Worm (Caenorhabditis elegans) whole organism, L3 larva: ENCODE data around the gene ula-1.

ENCODE experiments used
- R02D3.7 ChIP-seq: fragments of 150-350 bp; optimal IDR thresholded peaks from 2 replicates; lab custom pipeline; 2014; ENCODE audit warnings: missing biosample characterization, missing genetic modification characterization
- ZK546.5 ChIP-seq: sonication (generic microtip); optimal IDR thresholded peaks from 2 replicates; lab custom pipeline; 2017; ENCODE audit warnings: missing biosample characterization, missing genetic modification characterization
- aly-2 ChIP-seq: fragments of 150-350 bp; optimal IDR thresholded peaks from 2 replicates; lab custom pipeline; 2014; ENCODE audit warnings: missing biosample characterization, missing genetic modification characterization
- ama-1 ChIP-seq: fragments of 150-350 bp; optimal IDR thresholded peaks from 2 replicates; lab custom pipeline; 2018
- ceh-28 ChIP-seq: fragments of 150-350 bp; optimal IDR thresholded peaks from 2 replicates; lab custom pipeline; 2014; ENCODE audit warnings: missing biosample characterization, missing genetic modification reagents, missing genetic modification characterization
- ceh-82 ChIP-seq: fragments of 150-350 bp; optimal IDR thresholded peaks from 2 replicates; lab custom pipeline; 2014; ENCODE audit warnings: missing biosample characterization, missing genetic modification characterization
- ceh-9 ChIP-seq: sonication (generic microtip); optimal IDR thresholded peaks from 2 replicates; lab custom pipeline; 2018; ENCODE audit warnings: missing biosample characterization, missing genetic modification characterization
- daf-12 ChIP-seq: fragments of 150-350 bp; optimal IDR thresholded peaks from 2 replicates; lab custom pipeline; 2014; ENCODE audit warnings: missing biosample characterization, missing genetic modification reagents, missing genetic modification characterization
- egl-27 ChIP-seq: sonication (generic microtip); optimal IDR thresholded peaks from 4 replicates; lab custom pipeline; 2017; ENCODE audit warnings: missing biosample characterization, missing genetic modification reagents, missing genetic modification characterization
- egl-5 ChIP-seq: fragments of 150-350 bp; optimal IDR thresholded peaks from 2 replicates; lab custom pipeline; 2017; ENCODE audit warnings: missing biosample characterization, missing genetic modification reagents, missing genetic modification characterization, inconsistent platforms
- elt-1 ChIP-seq: fragments of 150-350 bp; optimal IDR thresholded peaks from 2 replicates; lab custom pipeline; 2014; ENCODE audit warnings: missing biosample characterization, missing genetic modification characterization
- elt-2 ChIP-seq: sonication (generic microtip); optimal IDR thresholded peaks from 2 replicates; lab custom pipeline; 2016; ENCODE audit warnings: missing genetic modification reagents, mild to moderate bottlenecking, missing genetic modification characterization, missing compliant biosample characterization
- eor-1 ChIP-seq, 2 experiments: fragments of 150-350 bp; optimal IDR thresholded peaks; 2 replicates each; lab custom pipeline; 2014 to 2018; ENCODE audit warnings: missing biosample characterization in 2 of 2, missing genetic modification characterization in 2 of 2
- fkh-10 ChIP-seq: sonication (generic microtip); optimal IDR thresholded peaks from 2 replicates; lab custom pipeline; 2017; ENCODE audit warnings: missing biosample characterization, missing genetic modification reagents, missing genetic modification characterization
- fkh-2 ChIP-seq: fragments of 150-350 bp; optimal IDR thresholded peaks from 2 replicates; lab custom pipeline; 2014; ENCODE audit warnings: missing biosample characterization, missing genetic modification reagents, missing genetic modification characterization
- hmg-11 ChIP-seq: sonication (generic microtip); optimal IDR thresholded peaks from 2 replicates; lab custom pipeline; 2016; ENCODE audit warnings: missing genetic modification characterization, missing compliant biosample characterization
- jun-1 ChIP-seq: fragments of 150-350 bp; optimal IDR thresholded peaks from 2 replicates; lab custom pipeline; 2014; ENCODE audit warnings: missing biosample characterization, missing genetic modification reagents, missing genetic modification characterization
- lin-15B ChIP-seq: fragments of 150-350 bp; optimal IDR thresholded peaks from 2 replicates; lab custom pipeline; 2014; ENCODE audit warnings: missing biosample characterization, missing genetic modification characterization
- lin-39 ChIP-seq: fragments of 150-350 bp; optimal IDR thresholded peaks from 2 replicates; lab custom pipeline; 2018; ENCODE audit warnings: missing biosample characterization, missing genetic modification reagents, missing genetic modification characterization
- lsy-12 ChIP-seq: sonication (generic microtip); optimal IDR thresholded peaks from 2 replicates; lab custom pipeline; 2016; ENCODE audit warnings: mild to moderate bottlenecking, missing genetic modification characterization, missing compliant biosample characterization
- mdl-1 ChIP-seq: fragments of 150-350 bp; optimal IDR thresholded peaks from 2 replicates; lab custom pipeline; 2014; ENCODE audit warnings: missing biosample characterization, missing genetic modification characterization
- mml-1 ChIP-seq: fragments of 150-350 bp; sonication (generic microtip); optimal IDR thresholded peaks from 3 replicates; lab custom pipeline; 2014; ENCODE audit warnings: missing biosample characterization, missing genetic modification characterization
- nfya-1 ChIP-seq: sonication (generic microtip); optimal IDR thresholded peaks from 2 replicates; lab custom pipeline; 2017; ENCODE audit warnings: missing genetic modification characterization, mild to moderate bottlenecking, missing compliant biosample characterization, antibody characterized with exemption, moderate library complexity; ENCODE audit not compliant: insufficient read depth
- nhr-11 ChIP-seq: fragments of 150-350 bp; optimal IDR thresholded peaks from 2 replicates; lab custom pipeline; 2014; ENCODE audit warnings: missing biosample characterization, missing genetic modification characterization
- nhr-12 ChIP-seq: fragments of 150-350 bp; optimal IDR thresholded peaks from 2 replicates; lab custom pipeline; 2014; ENCODE audit warnings: missing biosample characterization, missing genetic modification characterization
- nhr-23 ChIP-seq: fragments of 150-350 bp; optimal IDR thresholded peaks from 2 replicates; lab custom pipeline; 2014; ENCODE audit warnings: missing biosample characterization, missing genetic modification reagents, missing genetic modification characterization
- nhr-237 ChIP-seq: fragments of 150-350 bp; optimal IDR thresholded peaks from 2 replicates; lab custom pipeline; 2014; ENCODE audit warnings: missing biosample characterization, missing genetic modification characterization
- nhr-25 ChIP-seq: sonication (generic microtip); optimal IDR thresholded peaks from 2 replicates; lab custom pipeline; 2017; ENCODE audit warnings: missing biosample characterization, missing genetic modification characterization
- nhr-43 ChIP-seq: sonication (generic microtip); optimal IDR thresholded peaks from 2 replicates; lab custom pipeline; 2016; ENCODE audit warnings: mild to moderate bottlenecking, missing genetic modification characterization, missing compliant biosample characterization; ENCODE audit not compliant: poor library complexity, severe bottlenecking
- nhr-67 ChIP-seq: fragments of 150-350 bp; optimal IDR thresholded peaks from 2 replicates; lab custom pipeline; 2014; ENCODE audit warnings: missing biosample characterization, missing genetic modification characterization
- nhr-76 ChIP-seq: fragments of 150-350 bp; sonication (generic microtip); optimal IDR thresholded peaks from 5 replicates; lab custom pipeline; 2014; ENCODE audit warnings: missing biosample characterization, missing genetic modification characterization
- nhr-77 ChIP-seq: fragments of 150-350 bp; optimal IDR thresholded peaks from 2 replicates; lab custom pipeline; 2014; ENCODE audit warnings: missing biosample characterization, missing genetic modification characterization
- pha-4 ChIP-seq: fragments of 150-350 bp; optimal IDR thresholded peaks from 2 replicates; lab custom pipeline; 2014; ENCODE audit warnings: missing biosample characterization, missing genetic modification reagents, missing genetic modification characterization
- pqm-1 ChIP-seq: fragments of 150-350 bp; optimal IDR thresholded peaks from 2 replicates; lab custom pipeline; 2017; ENCODE audit warnings: missing biosample characterization, missing genetic modification characterization, inconsistent platforms
- sea-2 ChIP-seq: fragments of 150-350 bp; sonication (generic microtip); optimal IDR thresholded peaks from 4 replicates; lab custom pipeline; 2014; ENCODE audit warnings: missing biosample characterization, missing genetic modification reagents, missing genetic modification characterization
- skn-1 ChIP-seq: fragments of 150-350 bp; optimal IDR thresholded peaks from 2 replicates; lab custom pipeline; 2014; ENCODE audit warnings: missing biosample characterization, missing genetic modification characterization
- snpc-4 ChIP-seq: fragments of 150-350 bp; optimal IDR thresholded peaks from 2 replicates; lab custom pipeline; 2014; ENCODE audit warnings: missing biosample characterization, missing genetic modification characterization
- tbx-2 ChIP-seq: sonication (generic microtip); optimal IDR thresholded peaks from 2 replicates; lab custom pipeline; 2016; ENCODE audit warnings: mild to moderate bottlenecking, missing genetic modification characterization, missing compliant biosample characterization
- unc-39 ChIP-seq: sonication (generic microtip); optimal IDR thresholded peaks from 4 replicates; lab custom pipeline; 2017; ENCODE audit warnings: missing biosample characterization, missing genetic modification characterization
- unc-62 ChIP-seq: fragments of 150-350 bp; sonication (generic microtip); optimal IDR thresholded peaks from 4 replicates; lab custom pipeline; 2014; ENCODE audit warnings: missing biosample characterization, missing genetic modification reagents, missing genetic modification characterization
- zag-1 ChIP-seq: fragments of 150-350 bp; optimal IDR thresholded peaks from 2 replicates; lab custom pipeline; 2014; ENCODE audit warnings: missing biosample characterization, missing genetic modification characterization
- ztf-11 ChIP-seq: fragments of 150-350 bp; optimal IDR thresholded peaks from 2 replicates; lab custom pipeline; 2014; ENCODE audit warnings: missing biosample characterization, missing genetic modification characterization
- ztf-4 ChIP-seq: fragments of 150-350 bp; optimal IDR thresholded peaks from 2 replicates; lab custom pipeline; 2014; ENCODE audit warnings: missing biosample characterization, missing genetic modification characterization

ula-1 gene

DNA sequence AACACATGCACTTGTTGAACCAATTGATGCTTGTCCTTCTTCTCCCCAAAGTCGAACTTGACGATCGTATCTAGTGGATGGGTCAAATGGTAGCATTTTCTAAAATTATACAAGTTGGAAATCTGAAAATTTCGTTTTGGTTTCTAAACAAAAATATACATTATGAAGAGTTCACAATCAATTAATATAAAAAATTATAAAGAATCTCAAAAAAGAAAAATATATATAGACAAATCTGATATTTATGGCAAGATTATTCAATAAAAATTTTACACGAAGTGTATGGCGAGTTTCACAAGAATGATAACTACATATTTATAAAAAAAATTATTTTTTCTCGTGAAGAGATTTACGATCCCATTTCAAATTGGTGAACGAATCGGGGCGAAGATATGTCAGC lies at the start of gene ula-1:
ula-1 (minus strand) TSS at position 101 of the 400 bp plus-strand sequence.
- TF ChIP-seq nhr-67, result no peak
- TF ChIP-seq aly-2 (tag; lab: Kevin White, UChicago), result no peak
- TF ChIP-seq tbx-2 (tag; lab: Kevin White, UChicago), result no peak
- no peak for TF ChIP-seq snpc-4 (tag; lab: Kevin White, UChicago)
- TF ChIP-seq ztf-11 (tag; lab: Kevin White, UChicago), result no peak
- no peak for TF ChIP-seq zag-1 (tag; lab: Kevin White, UChicago)
- TF ChIP-seq lsy-12, result no peak
- TF ChIP-seq egl-5 (tag; lab: Kevin White, UChicago), result no peak
- no peak for TF ChIP-seq daf-12
- TF ChIP-seq lin-15B, result no peak
- no peak for TF ChIP-seq fkh-2
- TF ChIP-seq nhr-11 (tag; lab: Kevin White, UChicago), result no peak
- TF ChIP-seq nhr-77 (tag; lab: Kevin White, UChicago), result no peak
- no peak for TF ChIP-seq pha-4
- TF ChIP-seq eor-1 (tag; optimal IDR thresholded peaks at IDR 0.05; lab: Kevin White, UChicago), result no peak
- no peak for TF ChIP-seq nhr-23
- no peak for TF ChIP-seq mdl-1 (tag; lab: Kevin White, UChicago)
- TF ChIP-seq, all 47 proteins: peak for 0

DNA sequence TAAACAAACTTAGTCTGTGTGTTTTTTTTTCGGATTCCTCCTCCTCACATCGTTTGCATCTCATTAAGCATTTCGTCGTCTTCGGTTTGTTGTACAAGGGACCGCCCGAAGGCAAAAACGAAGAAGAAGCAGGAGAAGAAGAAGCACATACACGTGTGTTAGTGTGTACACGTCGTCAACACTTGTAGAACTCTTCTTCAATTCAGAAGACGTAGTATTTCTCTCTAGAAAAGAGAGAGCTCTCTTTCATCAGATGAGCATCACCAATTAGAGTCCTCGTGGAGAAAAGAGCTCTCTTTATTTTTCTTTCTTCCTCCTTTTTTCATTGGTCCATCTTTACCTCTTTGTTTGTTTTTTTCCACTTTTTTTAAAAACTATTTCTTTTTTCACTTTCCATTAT lies 48.0 kb upstream of the ula-1 start:
- TF ChIP-seq nfya-1 (tag; lab: Kevin White, UChicago) (peak; percentile 12), ztf-4 (tag; lab: Kevin White, UChicago) (no peak)
- TF ChIP-seq, all 47 proteins: peak for 1

DNA sequence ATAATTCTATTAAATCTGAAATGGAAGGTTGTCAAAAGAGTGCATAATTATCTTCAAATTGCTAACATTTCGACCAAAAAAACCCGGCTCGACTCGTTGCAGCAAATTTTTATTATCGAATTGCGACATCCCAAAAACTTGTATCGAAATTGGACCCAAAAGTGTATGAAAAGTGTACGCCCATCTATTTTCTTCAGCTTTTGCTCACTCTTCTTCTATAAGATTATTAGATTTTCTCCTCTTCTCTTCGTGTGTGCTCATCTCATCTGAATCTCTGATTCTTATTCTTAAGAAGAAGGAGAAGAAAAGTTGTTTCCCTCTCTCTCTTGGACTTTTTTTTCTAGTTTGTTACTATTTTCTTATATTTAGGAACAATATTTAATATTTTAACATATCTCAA lies 47.1 kb upstream of the ula-1 start:
- peak; percentile 94 for TF ChIP-seq fkh-10
- no peak for TF ChIP-seq lin-15B

DNA sequence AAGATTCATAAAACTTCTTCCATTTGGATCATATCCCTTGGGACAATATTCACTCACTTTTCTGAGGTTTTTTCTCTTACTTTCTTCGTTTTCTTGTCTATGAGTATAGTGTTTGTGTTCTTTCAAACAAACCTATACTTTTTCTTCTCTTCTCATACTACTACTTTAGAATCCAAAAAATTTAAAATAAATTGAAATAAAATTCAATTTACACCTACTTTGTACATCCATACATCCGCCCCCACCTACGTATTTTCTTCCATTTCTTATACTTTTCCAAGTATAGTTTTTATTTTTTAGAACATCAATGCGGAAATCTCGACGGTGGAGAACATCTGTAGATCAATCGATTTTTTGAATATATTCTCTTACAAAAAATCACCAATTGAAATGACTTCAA lies 45.1 kb upstream of the ula-1 start, which contains the start of gene nca-2:
nca-2 (plus strand) TSS at position 301 of the 400 bp plus-strand sequence.
- TF ChIP-seq sea-2 (GFP tag; lab: Kevin White, UChicago), result no peak
- TF ChIP-seq aly-2 (tag; lab: Kevin White, UChicago), result no peak
- no peak for TF ChIP-seq elt-1 (tag; lab: Kevin White, UChicago)
- no peak for TF ChIP-seq fkh-2
- no peak for TF ChIP-seq nhr-67
- no peak for TF ChIP-seq lsy-12

DNA sequence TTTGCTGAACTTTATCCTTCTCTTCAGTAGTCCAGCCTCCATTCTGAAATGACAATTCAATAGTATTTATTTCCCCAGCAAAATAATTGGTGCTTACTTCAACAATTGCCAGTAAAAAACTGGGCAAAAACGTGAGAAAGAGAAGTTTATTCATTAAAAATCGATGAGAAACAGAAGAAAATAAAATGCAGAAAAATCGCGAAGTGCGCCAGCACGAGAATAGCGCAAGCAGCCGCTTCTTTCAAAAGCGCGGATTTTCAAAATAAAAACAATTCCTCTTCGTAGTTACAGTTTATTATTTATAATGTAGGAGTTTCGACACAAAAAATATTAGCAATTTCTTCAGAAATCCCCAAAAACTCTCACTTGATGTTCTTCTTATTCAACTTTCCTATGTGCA lies 42.8 kb upstream of the ula-1 start, which contains the start of gene C27F2.9:
C27F2.9 (minus strand) TSS at position 159 of the 400 bp plus-strand sequence.
- TF ChIP-seq pqm-1 (tag; lab: Kevin White, UChicago) (peak; percentile 34), fkh-10 (peak; percentile 3), egl-27 (no peak), egl-5 (tag; lab: Kevin White, UChicago) (peak; percentile 12), ceh-9 (tag; lab: Kevin White, UChicago) (no peak), eor-1 (tag; optimal IDR thresholded peaks at IDR 0.05; lab: Kevin White, UChicago) (no peak), elt-2 (peak; percentile 55), lin-39 (tag; lab: Kevin White, UChicago) (peak; percentile 67), nhr-76 (tag; lab: Kevin White, UChicago) (no peak), nhr-67 (no peak), skn-1 (tag; lab: Kevin White, UChicago) (peak; percentile 64), sea-2 (GFP tag; lab: Kevin White, UChicago) (no peak), jun-1 (tag; lab: Kevin White, UChicago) (peak; percentile 60), nfya-1 (tag; lab: Kevin White, UChicago) (peak; percentile 92), hmg-11 (tag; lab: Kevin White, UChicago) (peak; percentile 63), ceh-28 (tag; lab: Kevin White, UChicago) (peak; percentile 75), nhr-23 (peak; percentile 91), fkh-2 (peak; percentile 22), nhr-11 (tag; lab: Kevin White, UChicago) (peak; percentile 51), nhr-25 (tag; lab: Kevin White, UChicago) (peak; percentile 79), daf-12 (no peak), aly-2 (tag; lab: Kevin White, UChicago) (no peak), nhr-43 (peak; percentile 83), ama-1 (peak; percentile 43), R02D3.7 (tag; lab: Kevin White, UChicago) (peak; percentile 79), nhr-12 (tag; lab: Kevin White, UChicago) (no peak), unc-62 (no peak), elt-1 (tag; lab: Kevin White, UChicago) (no peak), nhr-237 (no peak), ZK546.5 (no peak), ztf-11 (tag; lab: Kevin White, UChicago) (no peak), snpc-4 (tag; lab: Kevin White, UChicago) (peak; percentile 91), mdl-1 (tag; lab: Kevin White, UChicago) (no peak), ztf-4 (tag; lab: Kevin White, UChicago) (no peak), ceh-82 (tag; lab: Kevin White, UChicago) (peak; percentile 27), mml-1 (tag; lab: Kevin White, UChicago) (no peak), unc-39 (tag; lab: Kevin White, UChicago) (no peak), zag-1 (tag; lab: Kevin White, UChicago) (no peak), pha-4 (peak; percentile 92)
